Fruit fly (Drosophila melanogaster): ENCODE measurements around the gene CtsK1.

The CtsK1 gene

dm6 chr3L:13965502-13965843, 28.6 kb upstream of the CtsK1 start:
- no peak for TF ChIP-seq sv (GFP tag; optimal IDR thresholded peaks at IDR 0.05)
- no peak for TF ChIP-seq Sp1 (GFP tag; optimal IDR thresholded peaks at IDR 0.05)

dm6 chr3L:13973377-13974111, 20.5 kb upstream of the CtsK1 start, which contains the start of the genes CG13738 and Hsc70-1:
TSS of gene CG13738 (minus strand) at chr3L:13973477.
TSS of gene Hsc70-1 (plus strand) at chr3L:13974061.
- TF ChIP-seq Sp1 (GFP tag; optimal IDR thresholded peaks at IDR 0.05) (no peak), psq (GFP tag; optimal IDR thresholded peaks at IDR 0.05) (no peak), Dif (GFP tag; optimal IDR thresholded peaks at IDR 0.05; ENCODE audit: partially characterized antibody) (no peak), Jra (GFP tag; optimal IDR thresholded peaks at IDR 0.05) (no peak), lola (GFP tag; optimal IDR thresholded peaks at IDR 0.05) (no peak), h (GFP tag; optimal IDR thresholded peaks at IDR 0.05) (no peak), GATAd (GFP tag; optimal IDR thresholded peaks at IDR 0.05) (no peak), Hnf4 (GFP tag; optimal IDR thresholded peaks at IDR 0.05) (no peak), Myc (optimal IDR thresholded peaks at IDR 0.05) (no peak), brk (GFP tag; optimal IDR thresholded peaks at IDR 0.05) (no peak), tai (GFP tag; optimal IDR thresholded peaks at IDR 0.05) (no peak), foxo (GFP tag; optimal IDR thresholded peaks at IDR 0.05) (no peak), CrebA (GFP tag; optimal IDR thresholded peaks at IDR 0.05; ENCODE audit: borderline replicate concordance) (no peak), sv (GFP tag; optimal IDR thresholded peaks at IDR 0.05) (no peak)

dm6 chr3L:13982516-13982915, 11.5 kb upstream of the CtsK1 start:
- no peak for TF ChIP-seq HLH106 (tag; optimal IDR thresholded peaks at IDR 0.05)
- peak; percentile 99 for TF ChIP-seq Dfd (GFP tag; optimal IDR thresholded peaks at IDR 0.05)

- TF ChIP-seq woc (GFP tag; optimal IDR thresholded peaks at IDR 0.05) = no peak
- no peak for TF ChIP-seq OdsH (GFP tag; optimal IDR thresholded peaks at IDR 0.05)
- no peak for TF ChIP-seq psq (GFP tag; optimal IDR thresholded peaks at IDR 0.05)
- TF ChIP-seq CrebA (GFP tag; optimal IDR thresholded peaks at IDR 0.05; ENCODE audit: borderline replicate concordance) = no peak
- no peak for TF ChIP-seq sage (GFP tag; optimal IDR thresholded peaks at IDR 0.05)
- no peak for TF ChIP-seq Myc (optimal IDR thresholded peaks at IDR 0.05)
- TF ChIP-seq rgr (GFP tag; optimal IDR thresholded peaks at IDR 0.05) = no peak
- no peak for TF ChIP-seq foxo (GFP tag; optimal IDR thresholded peaks at IDR 0.05)
- no peak for TF ChIP-seq brk (GFP tag; optimal IDR thresholded peaks at IDR 0.05)
Observed at dm6 chr3L:13986330-13986729, 7.7 kb upstream of the CtsK1 start, which contains the start of gene CG17362. TSS of gene CG17362 (plus strand) at chr3L:13986620.

- TF ChIP-seq Sp1 (GFP tag; optimal IDR thresholded peaks at IDR 0.05) (no peak), CG32264 (GFP tag; optimal IDR thresholded peaks at IDR 0.05) (no peak), sv (GFP tag; optimal IDR thresholded peaks at IDR 0.05) (no peak), Mio (GFP tag; optimal IDR thresholded peaks at IDR 0.05) (no peak), Rel (GFP tag; optimal IDR thresholded peaks at IDR 0.05) (no peak), Rel (tag; optimal IDR thresholded peaks at IDR 0.05) (no peak)
Observed at dm6 chr3L:13987578-13987977, 6.5 kb upstream of the CtsK1 start, which contains the start of gene CG9040. TSS of gene CG9040 (plus strand) at chr3L:13987878.

- no peak for TF ChIP-seq Sp1 (GFP tag; optimal IDR thresholded peaks at IDR 0.05)
- TF ChIP-seq dl (GFP tag; optimal IDR thresholded peaks at IDR 0.05; ENCODE audit: insufficient read depth in 1 of 2, partially characterized antibody in 2 of 2) = no peak
- TF ChIP-seq psq (GFP tag; optimal IDR thresholded peaks at IDR 0.05) = no peak
- no peak for TF ChIP-seq ey (GFP tag; optimal IDR thresholded peaks at IDR 0.05)
- peak; percentile 26 for TF ChIP-seq Dif (GFP tag; optimal IDR thresholded peaks at IDR 0.05; ENCODE audit: partially characterized antibody)
- no peak for TF ChIP-seq Vsx2 (GFP tag; optimal IDR thresholded peaks at IDR 0.05; ENCODE audit: partially characterized antibody)
Observed at dm6 chr3L:13991314-13991713, 2.7 kb upstream of the CtsK1 start.

- TF ChIP-seq CrebA (GFP tag; optimal IDR thresholded peaks at IDR 0.05; ENCODE audit: borderline replicate concordance) = no peak
- TF ChIP-seq foxo (GFP tag; optimal IDR thresholded peaks at IDR 0.05) = no peak
- no peak for TF ChIP-seq Hr83 (GFP tag; optimal IDR thresholded peaks at IDR 0.05; ENCODE audit: poor library complexity, severe bottlenecking)
- TF ChIP-seq dl (GFP tag; optimal IDR thresholded peaks at IDR 0.05; ENCODE audit: insufficient read depth in 1 of 2, partially characterized antibody in 2 of 2) = no peak
- TF ChIP-seq OdsH (GFP tag; optimal IDR thresholded peaks at IDR 0.05) = no peak
- TF ChIP-seq Myc (optimal IDR thresholded peaks at IDR 0.05) = no peak
- TF ChIP-seq Abd-B (GFP tag; optimal IDR thresholded peaks at IDR 0.05) = no peak
- TF ChIP-seq h (GFP tag; optimal IDR thresholded peaks at IDR 0.05) = no peak
- no peak for TF ChIP-seq dsf (GFP tag; optimal IDR thresholded peaks at IDR 0.05; ENCODE audit: borderline replicate concordance)
- no peak for TF ChIP-seq pan (optimal IDR thresholded peaks at IDR 0.05)
Observed at dm6 chr3L:13993233-13993741, 744 bp upstream of the CtsK1 start, which contains the start of gene CG17364. TSS of gene CG17364 (minus strand) at chr3L:13993400.

Measured in whole organism, wandering third instar larva.